Fruit fly (Drosophila melanogaster) whole organism, pupa: ENCODE results near the gene CycT.

Source experiments
- CG10348 ChIP-seq: fragments of 200-800 bp; sonication (Bioruptor generic); IDR thresholded peaks from 2 replicates; pipeline ENCODE4 v1.3.6; 2022; ENCODE audit warnings: missing biosample characterization, missing genetic modification characterization
- CG12605 ChIP-seq: fragments of 200-800 bp; sonication (Bioruptor generic); IDR thresholded peaks from 2 replicates; pipeline ENCODE4 v1.3.6; 2022; ENCODE audit warnings: missing biosample characterization, missing genetic modification characterization
- CG13204 ChIP-seq: fragments of 200-800 bp; sonication (Bioruptor generic); optimal IDR thresholded peaks from 2 replicates; lab custom pipeline; 2018; ENCODE audit warnings: missing biosample characterization, mild to moderate bottlenecking, missing genetic modification characterization, moderate library complexity
- CG14655 ChIP-seq: fragments of 200-800 bp; sonication (Bioruptor generic); optimal IDR thresholded peaks from 3 replicates; lab custom pipeline; 2017; ENCODE audit warnings: mild to moderate bottlenecking, missing biosample characterization, missing genetic modification reagents, missing genetic modification characterization
- CG15710 ChIP-seq: fragments of 200-800 bp; sonication (Bioruptor generic); optimal IDR thresholded peaks from 2 replicates; lab custom pipeline; 2018; ENCODE audit warnings: missing biosample characterization, mild to moderate bottlenecking, missing genetic modification characterization, moderate library complexity
- CG17806 ChIP-seq: fragments of 200-800 bp; sonication (Bioruptor generic); optimal IDR thresholded peaks from 2 replicates; lab custom pipeline; 2018; ENCODE audit warnings: missing biosample characterization, mild to moderate bottlenecking, missing genetic modification characterization, moderate library complexity
- CG32121 ChIP-seq: fragments of 200-800 bp; sonication (Bioruptor generic); IDR thresholded peaks from 2 replicates; pipeline ENCODE4 v1.3.6; 2022; ENCODE audit warnings: missing biosample characterization, missing genetic modification characterization
- CG34367 ChIP-seq: fragments of 200-800 bp; sonication (Bioruptor generic); optimal IDR thresholded peaks from 2 replicates; lab custom pipeline; 2018; ENCODE audit warnings: missing biosample characterization, mild to moderate bottlenecking, missing genetic modification characterization
- CG4496 ChIP-seq: fragments of 200-800 bp; sonication (Bioruptor generic); IDR thresholded peaks from 3 replicates; pipeline ENCODE4 v1.3.6; 2022; ENCODE audit warnings: missing biosample characterization, missing genetic modification characterization
- CG8159 ChIP-seq: fragments of 200-800 bp; sonication (Bioruptor generic); optimal IDR thresholded peaks from 3 replicates; lab custom pipeline; 2018; ENCODE audit warnings: missing biosample characterization, mild to moderate bottlenecking, missing genetic modification characterization, moderate library complexity
- CG8301 ChIP-seq: fragments of 200-800 bp; sonication (Bioruptor generic); optimal IDR thresholded peaks from 2 replicates; lab custom pipeline; 2018; ENCODE audit warnings: missing biosample characterization, mild to moderate bottlenecking, missing genetic modification characterization
- CG9948 ChIP-seq: fragments of 200-800 bp; sonication (Bioruptor generic); optimal IDR thresholded peaks from 2 replicates; lab custom pipeline; 2018; ENCODE audit warnings: missing biosample characterization, mild to moderate bottlenecking, missing genetic modification characterization, moderate library complexity
- D1 ChIP-seq: fragments of 200-800 bp; sonication (Bioruptor generic); optimal IDR thresholded peaks from 2 replicates; lab custom pipeline; 2018; ENCODE audit warnings: missing biosample characterization, mild to moderate bottlenecking, missing genetic modification characterization, moderate library complexity
- EcR ChIP-seq: fragments of 200-800 bp; sonication (Bioruptor generic); optimal IDR thresholded peaks from 3 replicates; lab custom pipeline; 2019; ENCODE audit warnings: missing biosample characterization, missing genetic modification characterization, mild to moderate bottlenecking, moderate library complexity, missing genetic modification reagents
- Ets98B ChIP-seq: fragments of 200-800 bp; sonication (Bioruptor generic); IDR thresholded peaks from 2 replicates; pipeline ENCODE4 v1.3.6; 2022; ENCODE audit warnings: missing biosample characterization, missing genetic modification characterization
- Pif1A ChIP-seq: fragments of 200-800 bp; sonication (Bioruptor generic); optimal IDR thresholded peaks from 3 replicates; lab custom pipeline; 2016; ENCODE audit warnings: missing biosample characterization, missing genetic modification characterization
- Pif1B ChIP-seq: fragments of 200-800 bp; sonication (Bioruptor generic); optimal IDR thresholded peaks from 3 replicates; lab custom pipeline; 2016; ENCODE audit warnings: missing biosample characterization, missing genetic modification characterization
- Snoo ChIP-seq: fragments of 200-800 bp; sonication (Bioruptor generic); optimal IDR thresholded peaks from 3 replicates; lab custom pipeline; 2017; ENCODE audit warnings: missing biosample characterization, mild to moderate bottlenecking, missing genetic modification characterization, inconsistent platforms
- fd96Ca ChIP-seq: fragments of 200-800 bp; sonication (Bioruptor generic); IDR thresholded peaks from 3 replicates; pipeline ENCODE4 v1.3.6; 2022; ENCODE audit warnings: missing biosample characterization, missing genetic modification characterization
- gl ChIP-seq: fragments of 200-800 bp; sonication (Bioruptor generic); optimal IDR thresholded peaks from 2 replicates; lab custom pipeline; 2018; ENCODE audit warnings: missing biosample characterization, mild to moderate bottlenecking, missing genetic modification characterization
- rn ChIP-seq: fragments of 200-800 bp; sonication (Bioruptor generic); IDR thresholded peaks from 2 replicates; pipeline ENCODE4 v1.3.6; 2022; ENCODE audit warnings: missing biosample characterization, missing genetic modification characterization

CycT gene

dm6 chr3L:17563133-17563532 lies 5.5 kb upstream of the CycT start:
- TF ChIP-seq CG10348 (GFP tag; lab: Robert Waterston, UW) (no peak), CG8159 (peak; percentile 30)
- TF ChIP-seq, all 21 proteins: peak for 1

dm6 chr3L:17562263-17562662 lies 4.7 kb upstream of the CycT start:
- peak; percentile 39 for TF ChIP-seq CG13204 (GFP tag; lab: Kevin White, UChicago)
- TF ChIP-seq CG8159, result no peak

dm6 chr3L:17555794-17556193 lies 1.8 kb downstream of the CycT start:
- TF ChIP-seq D1 (no peak), Pif1B (no peak), CG15710 (tag; lab: Kevin White, UChicago) (no peak), CG4496 (no peak), CG12605 (GFP tag; lab: Robert Waterston, UW) (no peak), CG14655 (GFP tag; lab: Kevin White, UChicago) (no peak), CG10348 (GFP tag; lab: Robert Waterston, UW) (no peak), CG8159 (no peak), Pif1A (no peak), rn (GFP tag; lab: Robert Waterston, UW) (no peak), fd96Ca (GFP tag; lab: Robert Waterston, UW) (no peak)

- TF ChIP-seq CG13204 (GFP tag; lab: Kevin White, UChicago), result no peak
These were observed 8.3 kb downstream of the CycT start, which contains the start of the genes Jon74E and CG7542 for dm6 chr3L:17549049-17549876. Jon74E (minus strand) TSS chr3L:17549127. CG7542 (plus strand) TSS chr3L:17549826.

dm6 chr3L:17540004-17540403 lies 17.6 kb downstream of the CycT start:
- no peak for TF ChIP-seq CG8159
- no peak for TF ChIP-seq CG14655 (GFP tag; lab: Kevin White, UChicago)
- no peak for TF ChIP-seq CG8301 (tag; lab: Kevin White, UChicago)
- no peak for TF ChIP-seq CG17806 (tag; lab: Kevin White, UChicago)
- TF ChIP-seq EcR, result no peak
- TF ChIP-seq CG13204 (GFP tag; lab: Kevin White, UChicago), result no peak
- no peak for TF ChIP-seq Pif1B
- TF ChIP-seq, all 21 proteins: peak for 0

dm6 chr3L:17538907-17539306 lies 18.7 kb downstream of the CycT start:
- no peak for TF ChIP-seq CG9948 (tag; lab: Kevin White, UChicago)
- TF ChIP-seq Snoo (tag; lab: Kevin White, UChicago), result no peak
- TF ChIP-seq CG32121, result no peak
- no peak for TF ChIP-seq CG10348 (GFP tag; lab: Robert Waterston, UW)
- TF ChIP-seq CG34367 (tag; lab: Kevin White, UChicago), result no peak
- TF ChIP-seq gl (tag; lab: Kevin White, UChicago), result no peak
- TF ChIP-seq rn (GFP tag; lab: Robert Waterston, UW), result no peak

- TF ChIP-seq Ets98B (GFP tag; lab: Robert Waterston, UW) (no peak), CG14655 (GFP tag; lab: Kevin White, UChicago) (no peak), CG17806 (tag; lab: Kevin White, UChicago) (no peak), Pif1A (no peak), CG8301 (tag; lab: Kevin White, UChicago) (no peak), CG34367 (tag; lab: Kevin White, UChicago) (no peak), EcR (no peak), fd96Ca (GFP tag; lab: Robert Waterston, UW) (no peak), CG8159 (no peak), D1 (no peak)
These were observed 19.3 kb downstream of the CycT start for dm6 chr3L:17538250-17538649.

dm6 chr3L:17535768-17536167 lies 21.8 kb downstream of the CycT start:
- no peak for TF ChIP-seq CG17806 (tag; lab: Kevin White, UChicago)
- no peak for TF ChIP-seq Ets98B (GFP tag; lab: Robert Waterston, UW)
- no peak for TF ChIP-seq CG9948 (tag; lab: Kevin White, UChicago)
- TF ChIP-seq CG8159, result no peak
- TF ChIP-seq Snoo (tag; lab: Kevin White, UChicago), result no peak
- no peak for TF ChIP-seq gl (tag; lab: Kevin White, UChicago)
